Fruit fly (Drosophila melanogaster) whole organism, embryonic: ENCODE data around the gene CG4607.

Experiments used
- Blimp-1 ChIP-seq: fragments of 200-800 bp; sonication (Bioruptor generic); optimal IDR thresholded peaks from 3 replicates; lab custom pipeline; 2018; ENCODE audit warnings: missing biosample characterization, missing genetic modification characterization, mild to moderate bottlenecking, moderate library complexity, missing genetic modification reagents
- CG10979 ChIP-seq: fragments of 200-800 bp; sonication (Bioruptor generic); optimal IDR thresholded peaks from 2 replicates; lab custom pipeline; 2018; ENCODE audit warnings: missing biosample characterization, mild to moderate bottlenecking, missing genetic modification characterization, moderate library complexity
- CG11504 ChIP-seq: fragments of 200-800 bp; sonication (Bioruptor generic); optimal IDR thresholded peaks from 3 replicates; lab custom pipeline; 2019; ENCODE audit warnings: missing biosample characterization, mild to moderate bottlenecking, missing genetic modification characterization, moderate library complexity
- CG14014 ChIP-seq: fragments of 200-800 bp; sonication (Bioruptor generic); IDR thresholded peaks from 2 replicates; pipeline ENCODE4 v1.3.6; 2022; ENCODE audit warnings: missing biosample characterization, missing genetic modification characterization
- CG17612 ChIP-seq: fragments of 200-800 bp; sonication (Bioruptor generic); IDR thresholded peaks from 2 replicates; pipeline ENCODE4 v1.3.6; 2022; ENCODE audit warnings: missing biosample characterization, missing genetic modification characterization
- CG2678 ChIP-seq: fragments of 200-800 bp; sonication (Bioruptor generic); optimal IDR thresholded peaks from 3 replicates; lab custom pipeline; 2019; ENCODE audit warnings: missing biosample characterization, mild to moderate bottlenecking, missing genetic modification characterization, moderate library complexity
- CG33557 ChIP-seq: fragments of 200-800 bp; sonication (Bioruptor generic); optimal IDR thresholded peaks from 2 replicates; lab custom pipeline; 2019; ENCODE audit warnings: missing biosample characterization, mild to moderate bottlenecking, missing genetic modification characterization, moderate library complexity
- CG4328 ChIP-seq: fragments of 200-800 bp; sonication (Bioruptor generic); optimal IDR thresholded peaks from 3 replicates; lab custom pipeline; 2017; ENCODE audit warnings: missing biosample characterization, missing genetic modification reagents, missing genetic modification characterization
- CG4730 ChIP-seq: fragments of 200-800 bp; sonication (Bioruptor generic); IDR thresholded peaks from 2 replicates; pipeline ENCODE4 v1.3.6; 2022; ENCODE audit warnings: missing biosample characterization, missing genetic modification characterization
- CG7839 ChIP-seq: fragments of 200-800 bp; sonication (Bioruptor generic); optimal IDR thresholded peaks from 3 replicates; lab custom pipeline; 2018; ENCODE audit warnings: missing biosample characterization, mild to moderate bottlenecking, missing genetic modification characterization, moderate library complexity
- CG9876 ChIP-seq: fragments of 200-800 bp; sonication (Bioruptor generic); optimal IDR thresholded peaks from 2 replicates; lab custom pipeline; 2016; ENCODE audit warnings: missing biosample characterization, missing genetic modification characterization
- Camta ChIP-seq: fragments of 200-800 bp; sonication (Bioruptor generic); optimal IDR thresholded peaks from 2 replicates; lab custom pipeline; 2016; ENCODE audit warnings: missing biosample characterization, missing genetic modification characterization
- Fer1 ChIP-seq: fragments of 200-800 bp; sonication (Bioruptor generic); optimal IDR thresholded peaks from 2 replicates; lab custom pipeline; 2017; ENCODE audit warnings: missing biosample characterization, mild to moderate bottlenecking, missing genetic modification characterization
- Vsx1 ChIP-seq: fragments of 200-800 bp; sonication (Bioruptor generic); optimal IDR thresholded peaks from 2 replicates; lab custom pipeline; 2017; ENCODE audit warnings: missing biosample characterization, mild to moderate bottlenecking, missing genetic modification characterization, missing genetic modification reagents
- bsh ChIP-seq, 2 experiments: fragments of 200-800 bp; sonication (Bioruptor generic); optimal IDR thresholded peaks; 2 replicates each; lab custom pipeline; 2017 to 2018; ENCODE audit warnings: mild to moderate bottlenecking in 2 of 2, missing biosample characterization in 2 of 2, missing genetic modification characterization in 2 of 2, moderate library complexity in 1 of 2
- caup ChIP-seq: fragments of 200-800 bp; sonication (Bioruptor generic); optimal IDR thresholded peaks from 3 replicates; lab custom pipeline; 2017; ENCODE audit warnings: missing biosample characterization, mild to moderate bottlenecking, missing genetic modification characterization, moderate library complexity; ENCODE audit not compliant: severe bottlenecking
- crc ChIP-seq: fragments of 200-800 bp; sonication (Bioruptor generic); optimal IDR thresholded peaks from 2 replicates; lab custom pipeline; 2016; ENCODE audit warnings: missing biosample characterization, missing genetic modification characterization
- dmrt11E ChIP-seq: fragments of 200-800 bp; sonication (Bioruptor generic); optimal IDR thresholded peaks from 3 replicates; lab custom pipeline; 2018; ENCODE audit warnings: missing biosample characterization, mild to moderate bottlenecking, missing genetic modification characterization, moderate library complexity
- fd96Cb ChIP-seq: fragments of 200-800 bp; sonication (Bioruptor generic); optimal IDR thresholded peaks from 2 replicates; lab custom pipeline; 2018; ENCODE audit warnings: missing biosample characterization, mild to moderate bottlenecking, missing genetic modification characterization, moderate library complexity
- gsb-n ChIP-seq: fragments of 200-800 bp; sonication (Bioruptor generic); optimal IDR thresholded peaks from 3 replicates; lab custom pipeline; 2018; ENCODE audit warnings: missing biosample characterization, mild to moderate bottlenecking, missing genetic modification characterization
- mam ChIP-seq: fragments of 200-800 bp; sonication (Bioruptor generic); optimal IDR thresholded peaks from 3 replicates; lab custom pipeline; 2016; ENCODE audit warnings: missing biosample characterization, missing genetic modification characterization
- nerfin-1 ChIP-seq: fragments of 200-800 bp; sonication (Bioruptor generic); optimal IDR thresholded peaks from 3 replicates; lab custom pipeline; 2019; ENCODE audit warnings: missing biosample characterization, mild to moderate bottlenecking, missing genetic modification characterization, moderate library complexity
- phol ChIP-seq: fragments of 200-800 bp; sonication (Bioruptor generic); optimal IDR thresholded peaks from 3 replicates; lab custom pipeline; 2018; ENCODE audit warnings: missing biosample characterization, mild to moderate bottlenecking, missing genetic modification characterization, moderate library complexity
- prd ChIP-seq, 3 experiments: fragments of >200 bp in 2 of 3; fragments of 200-800 bp in 1 of 3; sonication (Bioruptor generic) in 1 of 3; optimal IDR thresholded peaks in 2 of 3; IDR thresholded peaks in 1 of 3; 2 replicates in 2 of 3; 3 replicates in 1 of 3; pipeline versions ENCODE4 v1.3.6 to Lab custom; 2017 to 2022; ENCODE audit warnings: missing biosample characterization in 1 of 3, missing genetic modification characterization in 1 of 3
- pros ChIP-seq: fragments of 200-800 bp; sonication (Bioruptor generic); optimal IDR thresholded peaks from 3 replicates; lab custom pipeline; 2019; ENCODE audit warnings: missing biosample characterization, mild to moderate bottlenecking, missing genetic modification characterization, moderate library complexity
- pum ChIP-seq: fragments of 200-800 bp; sonication (Bioruptor generic); optimal IDR thresholded peaks from 2 replicates; lab custom pipeline; 2016; ENCODE audit warnings: missing biosample characterization, missing genetic modification characterization
- salm ChIP-seq: fragments of 200-800 bp; sonication (Bioruptor generic); optimal IDR thresholded peaks from 2 replicates; lab custom pipeline; 2018; ENCODE audit warnings: missing biosample characterization, mild to moderate bottlenecking, missing genetic modification characterization
- tio ChIP-seq: fragments of 200-800 bp; sonication (Bioruptor generic); optimal IDR thresholded peaks from 2 replicates; lab custom pipeline; 2017; ENCODE audit warnings: missing biosample characterization, missing genetic modification characterization, inconsistent platforms
- unpg ChIP-seq: fragments of 200-800 bp; sonication (Bioruptor generic); optimal IDR thresholded peaks from 3 replicates; lab custom pipeline; 2018; ENCODE audit warnings: missing biosample characterization, mild to moderate bottlenecking, missing genetic modification characterization, moderate library complexity
- vfl ChIP-seq: fragments of 200-800 bp; sonication (Bioruptor generic); optimal IDR thresholded peaks from 2 replicates; lab custom pipeline; 2016; ENCODE audit warnings: missing biosample characterization, missing genetic modification characterization
- zen ChIP-seq: fragments of 200-800 bp; sonication (Bioruptor generic); optimal IDR thresholded peaks from 3 replicates; lab custom pipeline; 2018; ENCODE audit warnings: missing biosample characterization, mild to moderate bottlenecking, missing genetic modification characterization, moderate library complexity
- zf30C ChIP-seq: fragments of 200-800 bp; sonication (Bioruptor generic); optimal IDR thresholded peaks from 3 replicates; lab custom pipeline; 2018; ENCODE audit warnings: missing biosample characterization, mild to moderate bottlenecking, missing genetic modification characterization

CG4607 gene

DNA sequence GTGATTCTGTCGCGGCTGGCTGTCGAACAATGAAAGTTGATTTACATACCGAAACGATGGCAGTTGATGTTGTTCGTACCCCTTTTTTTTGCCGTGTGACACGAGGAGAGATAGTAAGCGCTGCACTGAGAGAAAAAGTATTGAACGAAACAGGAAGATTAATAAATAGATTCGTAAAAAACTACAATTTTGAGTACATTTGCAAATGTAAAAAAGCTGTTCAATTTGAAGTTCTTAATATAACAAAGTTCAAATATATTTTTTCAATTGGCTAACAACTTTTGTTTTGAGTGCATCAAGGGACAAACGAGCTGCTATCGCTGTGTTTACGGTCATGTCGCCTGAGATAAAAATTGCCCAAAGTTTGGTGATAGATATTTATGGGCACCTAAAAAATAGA is 52.8 kb downstream of the CG4607 start (continued):
- peak; percentile 11 for TF ChIP-seq fd96Cb
- TF ChIP-seq tio (GFP tag; lab: Kevin White, UChicago) = peak; percentile 17
- peak; percentile 30 for TF ChIP-seq CG11504 (tag; lab: Kevin White, UChicago)
- TF ChIP-seq zen (tag; lab: Kevin White, UChicago) = peak; percentile 51
- no peak for TF ChIP-seq CG17612 (GFP tag; lab: Robert Waterston, UW)
- no peak for TF ChIP-seq mam
- no peak for TF ChIP-seq vfl (GFP tag; lab: Kevin White, UChicago)
- TF ChIP-seq Camta (GFP tag; lab: Kevin White, UChicago) = no peak
- peak; percentile 19 for TF ChIP-seq Blimp-1 (GFP tag; lab: Kevin White, UChicago)
- peak; percentile 40 for TF ChIP-seq phol (tag; lab: Kevin White, UChicago)
- TF ChIP-seq CG9876 (GFP tag; lab: Kevin White, UChicago) = no peak
- TF ChIP-seq CG33557 (GFP tag; lab: Kevin White, UChicago) = peak; percentile 28
- TF ChIP-seq pum (GFP tag; lab: Kevin White, UChicago) = no peak
- TF ChIP-seq crc (GFP tag; lab: Kevin White, UChicago) = no peak
- peak; percentile 22 for TF ChIP-seq CG7839
- no peak for TF ChIP-seq caup
- peak; percentile 11 for TF ChIP-seq unpg
- no peak for TF ChIP-seq CG14014 (GFP tag; lab: Robert Waterston, UW)
- TF ChIP-seq gsb-n (tag; lab: Kevin White, UChicago) = peak; percentile 17
- TF ChIP-seq CG10979 (tag; lab: Kevin White, UChicago) = peak; percentile 42
- no peak for TF ChIP-seq nerfin-1 (tag; lab: Kevin White, UChicago)
- TF ChIP-seq Fer1 (GFP tag; lab: Kevin White, UChicago) = no peak
- no peak for TF ChIP-seq salm (tag; lab: Kevin White, UChicago)
- TF ChIP-seq CG4730 (GFP tag; lab: Robert Waterston, UW) = no peak
- TF ChIP-seq prd (optimal IDR thresholded peaks at IDR 0.05; lab: Kevin White, UChicago) = no peak
- TF ChIP-seq prd (GFP tag; IDR thresholded peaks at IDR 0.05; lab: Robert Waterston, UW) = peak; percentile 61; the same call in 1 of the 3 replicates
- peak; percentile 59 for TF ChIP-seq dmrt11E (tag; lab: Kevin White, UChicago)
- TF ChIP-seq pros (GFP tag; lab: Kevin White, UChicago) = no peak
- TF ChIP-seq zf30C (GFP tag; lab: Kevin White, UChicago) = peak; percentile 35
- peak; percentile 26 for TF ChIP-seq CG2678 (tag; lab: Kevin White, UChicago)
- TF ChIP-seq Vsx1 (GFP tag; lab: Kevin White, UChicago) = no peak
- peak in 1 of 2 experiments; percentile 43 for TF ChIP-seq bsh (GFP tag; optimal IDR thresholded peaks at IDR 0.05; lab: Kevin White, UChicago)
- TF ChIP-seq CG4328 = no peak
